Worm (Caenorhabditis elegans): Measurements from ENCODE around the gene dhs-11.

- TF ChIP-seq rnt-1 (tag; optimal IDR thresholded peaks at IDR 0.05) (no peak), pqm-1 (tag; optimal IDR thresholded peaks at IDR 0.05) (no peak), fkh-10 (GFP tag; optimal IDR thresholded peaks at IDR 0.05) (no peak), sdc-2 (tag; optimal IDR thresholded peaks at IDR 0.05) (no peak), ceh-30 (tag; optimal IDR thresholded peaks at IDR 0.05) (no peak), hlh-30 (tag; optimal IDR thresholded peaks at IDR 0.05; ENCODE audit: insufficient read depth) (peak; percentile 98), unc-86 (tag; optimal IDR thresholded peaks at IDR 0.05) (no peak), F13H6.1 (tag; optimal IDR thresholded peaks at IDR 0.05) (no peak), dmd-4 (tag; optimal IDR thresholded peaks at IDR 0.05; ENCODE audit: borderline replicate concordance) (no peak)
Observed at ce11 chrIII:10599699-10600098, 43.0 kb downstream of the dhs-11 start.
